Fruit fly (Drosophila melanogaster): Measurements from ENCODE around the gene Dtg.

DNA sequence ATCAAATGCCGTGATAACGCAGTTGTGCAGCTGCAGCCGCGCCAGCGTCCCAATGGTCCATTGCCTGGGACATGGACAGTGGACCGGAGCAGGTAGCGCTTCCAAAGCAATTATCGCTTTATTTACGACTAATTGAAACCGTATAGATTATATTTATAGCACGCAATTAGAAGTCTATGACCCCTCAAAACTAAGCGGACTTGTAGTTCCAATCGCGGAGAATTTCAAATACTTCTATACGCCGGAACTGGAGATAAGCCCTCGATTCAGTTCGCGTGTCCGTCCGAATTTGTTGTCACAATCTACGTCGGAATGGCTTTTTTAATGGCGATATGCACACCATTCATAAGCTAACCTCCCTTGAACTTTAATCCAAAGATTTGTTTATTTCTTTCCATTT is 37.4 kb downstream of the Dtg start:
- TF ChIP-seq Dfd (GFP tag; optimal IDR thresholded peaks at IDR 0.05) (no peak), dsf (GFP tag; optimal IDR thresholded peaks at IDR 0.05; ENCODE audit: borderline replicate concordance) (no peak), jim (GFP tag; optimal IDR thresholded peaks at IDR 0.05) (no peak), Hr78 (GFP tag; optimal IDR thresholded peaks at IDR 0.05) (no peak), lola (GFP tag; optimal IDR thresholded peaks at IDR 0.05) (no peak)

Data from whole organism, wandering third instar larva.